Fruit fly (Drosophila melanogaster) whole organism, embryonic: Measurements from ENCODE around the gene Hexo1.
A peak's percentile ranks its signal among the peaks of the same experiment; 100 is the strongest.

Source experiments
- Ada2b ChIP-seq: fragments of 200-800 bp; sonication (Bioruptor generic); IDR thresholded peaks from 2 replicates; pipeline ENCODE4 v1.3.6; 2022; ENCODE audit warnings: missing biosample characterization, missing genetic modification characterization
- BEAF-32 ChIP-seq: fragments of 200-800 bp; sonication (Bioruptor generic); optimal IDR thresholded peaks from 3 replicates; lab custom pipeline; 2017; ENCODE audit warnings: missing biosample characterization, missing genetic modification characterization, mild to moderate bottlenecking, moderate library complexity, missing genetic modification reagents
- Bdp1 ChIP-seq: fragments of 200-800 bp; sonication (Bioruptor generic); optimal IDR thresholded peaks from 3 replicates; lab custom pipeline; 2016; ENCODE audit warnings: missing biosample characterization, missing genetic modification characterization
- CG10543 ChIP-seq: fragments of 200-800 bp; sonication (Bioruptor generic); optimal IDR thresholded peaks from 3 replicates; lab custom pipeline; 2017; ENCODE audit warnings: missing biosample characterization, mild to moderate bottlenecking, missing genetic modification characterization, moderate library complexity
- CG1603 ChIP-seq: fragments of 200-800 bp; sonication (Bioruptor generic); optimal IDR thresholded peaks from 2 replicates; lab custom pipeline; 2019; ENCODE audit warnings: missing biosample characterization, mild to moderate bottlenecking, missing genetic modification characterization, moderate library complexity
- CG18764 ChIP-seq: fragments of 200-800 bp; sonication (Bioruptor generic); optimal IDR thresholded peaks from 3 replicates; lab custom pipeline; 2016; ENCODE audit warnings: missing biosample characterization, missing genetic modification characterization
- CG2678 ChIP-seq: fragments of 200-800 bp; sonication (Bioruptor generic); optimal IDR thresholded peaks from 3 replicates; lab custom pipeline; 2019; ENCODE audit warnings: missing biosample characterization, mild to moderate bottlenecking, missing genetic modification characterization, moderate library complexity
- CG32767 ChIP-seq: fragments of 200-800 bp; sonication (Bioruptor generic); IDR thresholded peaks from 2 replicates; pipeline ENCODE4 v1.3.6; 2022; ENCODE audit warnings: missing biosample characterization, missing genetic modification characterization
- CG32772 ChIP-seq: fragments of 200-800 bp; sonication (Bioruptor generic); IDR thresholded peaks from 2 replicates; pipeline ENCODE4 v1.3.6; 2022; ENCODE audit warnings: missing biosample characterization, missing genetic modification characterization
- CG3726 ChIP-seq: fragments of 200-800 bp; sonication (Bioruptor generic); IDR thresholded peaks from 3 replicates; pipeline ENCODE4, ENCODE4 v1.3.6; 2022; ENCODE audit warnings: missing biosample characterization, missing genetic modification characterization
- CG3995 ChIP-seq: fragments of 200-800 bp; sonication (Bioruptor generic); optimal IDR thresholded peaks from 3 replicates; lab custom pipeline; 2016; ENCODE audit warnings: missing biosample characterization, missing genetic modification characterization
- CG43689 ChIP-seq: fragments of 200-800 bp; sonication (Bioruptor generic); IDR thresholded peaks from 2 replicates; pipeline ENCODE4 v1.3.6; 2022; ENCODE audit warnings: missing biosample characterization, missing genetic modification characterization
- CG7928 ChIP-seq: fragments of 200-800 bp; sonication (Bioruptor generic); optimal IDR thresholded peaks from 2 replicates; lab custom pipeline; 2017; ENCODE audit warnings: missing biosample characterization, mild to moderate bottlenecking, missing genetic modification characterization
- CG7987 ChIP-seq: fragments of 200-800 bp; sonication (Bioruptor generic); optimal IDR thresholded peaks from 2 replicates; lab custom pipeline; 2018; ENCODE audit warnings: missing biosample characterization, mild to moderate bottlenecking, missing genetic modification characterization, moderate library complexity
- CG8924 ChIP-seq: fragments of 200-800 bp; optimal IDR thresholded peaks from 3 replicates; lab custom pipeline; 2019; ENCODE audit warnings: missing biosample characterization, mild to moderate bottlenecking, missing genetic modification characterization, moderate library complexity
- CG8944 ChIP-seq: fragments of 200-800 bp; sonication (Bioruptor generic); optimal IDR thresholded peaks from 3 replicates; lab custom pipeline; 2016; ENCODE audit warnings: missing biosample characterization, missing genetic modification characterization
- CG9876 ChIP-seq: fragments of 200-800 bp; sonication (Bioruptor generic); optimal IDR thresholded peaks from 2 replicates; lab custom pipeline; 2016; ENCODE audit warnings: missing biosample characterization, missing genetic modification characterization
- Dfd ChIP-seq, 2 experiments: fragments of >200 bp; optimal IDR thresholded peaks; 2 replicates each; lab custom pipeline; 2017; ENCODE audit warnings: missing biosample characterization in 2 of 2, missing genetic modification characterization in 2 of 2
- Dll ChIP-seq: fragments of 200-800 bp; sonication (Bioruptor generic); IDR thresholded peaks from 4 replicates; pipeline ENCODE4 v1.3.6; 2022; ENCODE audit warnings: missing biosample characterization, missing genetic modification characterization; ENCODE audit not compliant: partially characterized antibody
- Dref ChIP-seq: fragments of 200-800 bp; sonication (Bioruptor generic); IDR thresholded peaks from 2 replicates; pipeline ENCODE4 v1.3.6; 2022; ENCODE audit warnings: missing biosample characterization, missing genetic modification characterization
- ERR ChIP-seq: fragments of 200-800 bp; sonication (Bioruptor generic); optimal IDR thresholded peaks from 2 replicates; lab custom pipeline; 2016; ENCODE audit warnings: missing biosample characterization, missing genetic modification characterization
- Lpt ChIP-seq: fragments of >200 bp; optimal IDR thresholded peaks from 2 replicates; lab custom pipeline; 2018; ENCODE audit warnings: missing biosample characterization, missing genetic modification characterization
- MBD-R2 ChIP-seq: fragments of 200-800 bp; sonication (Bioruptor generic); IDR thresholded peaks from 2 replicates; pipeline ENCODE4 v1.3.6; 2022; ENCODE audit warnings: missing biosample characterization, missing genetic modification characterization
- MESR4 ChIP-seq: fragments of 200-800 bp; sonication (Bioruptor generic); optimal IDR thresholded peaks from 2 replicates; lab custom pipeline; 2018; ENCODE audit warnings: missing biosample characterization, mild to moderate bottlenecking, missing genetic modification characterization, moderate library complexity
- NC2α ChIP-seq: fragments of 200-800 bp; sonication (Bioruptor generic); optimal IDR thresholded peaks from 2 replicates; lab custom pipeline; 2016; ENCODE audit warnings: missing biosample characterization, missing genetic modification characterization
- NK7.1 ChIP-seq: fragments of 200-800 bp; sonication (Bioruptor generic); optimal IDR thresholded peaks from 3 replicates; lab custom pipeline; 2016; ENCODE audit warnings: missing biosample characterization, missing genetic modification characterization
- Oaz ChIP-seq: fragments of 200-800 bp; sonication (Bioruptor generic); IDR thresholded peaks from 2 replicates; pipeline ENCODE4 v1.3.6; 2022; ENCODE audit warnings: missing biosample characterization, missing genetic modification characterization
- Ptx1 ChIP-seq: fragments of 200-800 bp; sonication (Bioruptor generic); IDR thresholded peaks from 2 replicates; pipeline ENCODE4 v1.3.6; 2022; ENCODE audit warnings: missing biosample characterization, missing genetic modification characterization
- Rx ChIP-seq: fragments of 200-800 bp; sonication (Bioruptor generic); IDR thresholded peaks from 2 replicates; pipeline ENCODE4 v1.3.6; 2022; ENCODE audit warnings: missing biosample characterization, missing genetic modification characterization
- Sox100B ChIP-seq: fragments of 200-800 bp; sonication (Bioruptor generic); optimal IDR thresholded peaks from 3 replicates; lab custom pipeline; 2018; ENCODE audit warnings: missing biosample characterization, mild to moderate bottlenecking, missing genetic modification characterization
- Spps ChIP-seq: fragments of 200-800 bp; sonication (Bioruptor generic); optimal IDR thresholded peaks from 2 replicates; lab custom pipeline; 2018; ENCODE audit warnings: missing biosample characterization, mild to moderate bottlenecking, missing genetic modification characterization
- Trl ChIP-seq, 3 experiments: fragments of >200 bp in 2 of 3; fragments of 200-800 bp in 1 of 3; sonication (Bioruptor generic) in 1 of 3; optimal IDR thresholded peaks; 2 replicates in 1 of 3; 3 replicates in 2 of 3; lab custom pipeline; 2016 to 2017; ENCODE audit warnings: missing biosample characterization in 1 of 3, missing genetic modification characterization in 1 of 3
- az2 ChIP-seq: fragments of 200-800 bp; sonication (Bioruptor generic); optimal IDR thresholded peaks from 3 replicates; lab custom pipeline; 2016; ENCODE audit warnings: missing biosample characterization, missing genetic modification characterization
- cg ChIP-seq: fragments of 200-800 bp; sonication (Bioruptor generic); optimal IDR thresholded peaks from 3 replicates; lab custom pipeline; 2019; ENCODE audit warnings: missing biosample characterization, mild to moderate bottlenecking, missing genetic modification characterization, moderate library complexity
- corto ChIP-seq: fragments of 200-800 bp; sonication (Bioruptor generic); optimal IDR thresholded peaks from 2 replicates; lab custom pipeline; 2016; ENCODE audit warnings: missing biosample characterization, mild to moderate bottlenecking, missing genetic modification characterization, moderate library complexity
- crc ChIP-seq: fragments of 200-800 bp; sonication (Bioruptor generic); optimal IDR thresholded peaks from 2 replicates; lab custom pipeline; 2016; ENCODE audit warnings: missing biosample characterization, missing genetic modification characterization
- crol ChIP-seq: fragments of 200-800 bp; sonication (Bioruptor generic); IDR thresholded peaks from 2 replicates; pipeline ENCODE4 v1.3.6; 2022; ENCODE audit warnings: missing biosample characterization, missing genetic modification characterization
- dati ChIP-seq: fragments of 200-800 bp; sonication (Bioruptor generic); IDR thresholded peaks from 2 replicates; pipeline ENCODE4 v1.3.6; 2022; ENCODE audit warnings: missing biosample characterization, missing genetic modification characterization
- dm ChIP-seq: fragments of 200-800 bp; sonication (Bioruptor generic); optimal IDR thresholded peaks from 3 replicates; lab custom pipeline; 2016; ENCODE audit warnings: missing biosample characterization, missing genetic modification characterization
- gcm ChIP-seq: fragments of 200-800 bp; sonication (Bioruptor generic); optimal IDR thresholded peaks from 2 replicates; lab custom pipeline; 2019; ENCODE audit warnings: missing biosample characterization, mild to moderate bottlenecking, missing genetic modification characterization, moderate library complexity
- gfzf ChIP-seq: fragments of 200-800 bp; sonication (Bioruptor generic); optimal IDR thresholded peaks from 2 replicates; lab custom pipeline; 2016; ENCODE audit warnings: missing biosample characterization, mild to moderate bottlenecking, missing genetic modification characterization, moderate library complexity
- her ChIP-seq: fragments of 200-800 bp; sonication (Bioruptor generic); optimal IDR thresholded peaks from 2 replicates; lab custom pipeline; 2016; ENCODE audit warnings: missing biosample characterization, missing genetic modification characterization
- ind ChIP-seq: fragments of 200-800 bp; sonication (Bioruptor generic); optimal IDR thresholded peaks from 3 replicates; lab custom pipeline; 2016; ENCODE audit warnings: missing biosample characterization, missing genetic modification characterization
- inv ChIP-seq: fragments of 200-800 bp; sonication (Bioruptor generic); IDR thresholded peaks from 2 replicates; pipeline ENCODE4 v1.3.6; 2022; ENCODE audit warnings: missing biosample characterization, missing genetic modification characterization; ENCODE audit not compliant: partially characterized antibody
- nerfin-2 ChIP-seq: fragments of 200-800 bp; sonication (Bioruptor generic); IDR thresholded peaks from 2 replicates; pipeline ENCODE4 v1.3.6; 2022; ENCODE audit warnings: missing biosample characterization, missing genetic modification characterization; ENCODE audit not compliant: partially characterized antibody
- nom ChIP-seq: fragments of 200-800 bp; sonication (Bioruptor generic); optimal IDR thresholded peaks from 2 replicates; lab custom pipeline; 2017; ENCODE audit warnings: missing biosample characterization, missing genetic modification characterization, mild to moderate bottlenecking, moderate library complexity, missing genetic modification reagents
- org-1 ChIP-seq: fragments of 200-800 bp; sonication (Bioruptor generic); optimal IDR thresholded peaks from 2 replicates; lab custom pipeline; 2017; ENCODE audit warnings: missing biosample characterization, missing genetic modification characterization
- ro ChIP-seq: fragments of 200-800 bp; sonication (Bioruptor generic); IDR thresholded peaks from 2 replicates; pipeline ENCODE4 v1.3.6; 2022; ENCODE audit warnings: missing biosample characterization, missing genetic modification characterization
- stc ChIP-seq: fragments of 200-800 bp; sonication (Bioruptor generic); IDR thresholded peaks from 2 replicates; pipeline ENCODE4 v1.3.6; 2022; ENCODE audit warnings: missing biosample characterization, missing genetic modification characterization
- vfl ChIP-seq: fragments of 200-800 bp; sonication (Bioruptor generic); optimal IDR thresholded peaks from 2 replicates; lab custom pipeline; 2016; ENCODE audit warnings: missing biosample characterization, missing genetic modification characterization

Gene Hexo1

dm6 chr3L:4259102-4259558 is 29.3 kb upstream of the Hexo1 start, which contains the start of the genes CG15011 and CG1309 (continued):
- peak; percentile 59 for TF ChIP-seq Rx
- peak; percentile 76 for TF ChIP-seq Ada2b (GFP tag; lab: Robert Waterston, UW)
- TF ChIP-seq MBD-R2 (GFP tag; lab: Robert Waterston, UW) = peak; percentile 97
- peak; percentile 77 for TF ChIP-seq gcm (GFP tag; lab: Kevin White, UChicago)
- TF ChIP-seq crol (GFP tag; lab: Robert Waterston, UW) = peak; percentile 16; the same call in 1 of the 2 replicates
- peak; percentile 23 for TF ChIP-seq gfzf (GFP tag; lab: Kevin White, UChicago)
- peak; percentile 63 for TF ChIP-seq CG3995 (GFP tag; lab: Kevin White, UChicago)
- no peak for TF ChIP-seq dati (GFP tag; lab: Robert Waterston, UW)
- peak; percentile 81 for TF ChIP-seq CG32772
- no peak for TF ChIP-seq Dref (GFP tag; lab: Robert Waterston, UW)
- TF ChIP-seq Trl (optimal IDR thresholded peaks at IDR 0.05; lab: Kevin White, UChicago) = no peak
- peak; percentile 82 for TF ChIP-seq Trl (GFP tag; optimal IDR thresholded peaks at IDR 0.05; lab: Kevin White, UChicago)
- TF ChIP-seq her = peak; percentile 66
- TF ChIP-seq CG43689 (GFP tag; lab: Robert Waterston, UW) = 0 out of 2 replicates have a peak, but pooled peaks have one; percentile 29
- TF ChIP-seq BEAF-32 (GFP tag; lab: Kevin White, UChicago) = peak; percentile 63
- no peak for TF ChIP-seq Dfd (GFP tag; optimal IDR thresholded peaks at IDR 0.05; lab: Kevin White, UChicago)
- peak; percentile 75 for TF ChIP-seq CG18764 (GFP tag; lab: Kevin White, UChicago)
- TF ChIP-seq Oaz (GFP tag; lab: Robert Waterston, UW) = 0 out of 2 replicates have a peak, but pooled peaks have one; percentile 34
- peak; percentile 59; the same call in 2 of the 4 replicates for TF ChIP-seq Dll (GFP tag; lab: Robert Waterston, UW)
- peak; percentile 82 for TF ChIP-seq dm (GFP tag; lab: Kevin White, UChicago)
- peak; percentile 73 for TF ChIP-seq Spps
- peak; percentile 75 for TF ChIP-seq vfl (GFP tag; lab: Kevin White, UChicago)
- peak; percentile 84 for TF ChIP-seq CG8924 (tag; lab: Kevin White, UChicago)
- TF ChIP-seq inv (GFP tag; lab: Robert Waterston, UW) = peak; percentile 39; the same call in 1 of the 2 replicates
- peak; percentile 64; the same call in 2 of the 3 replicates for TF ChIP-seq CG3726 (GFP tag; lab: Robert Waterston, UW)
- TF ChIP-seq ro (GFP tag; lab: Robert Waterston, UW) = no peak
- peak; percentile 49 for TF ChIP-seq ERR (GFP tag; lab: Kevin White, UChicago)
- peak; percentile 88 for TF ChIP-seq CG1603
- TF ChIP-seq cg (GFP tag; lab: Kevin White, UChicago) = no peak
- peak; percentile 76 for TF ChIP-seq CG9876
- TF ChIP-seq crc (GFP tag; lab: Kevin White, UChicago) = peak; percentile 63
- TF ChIP-seq Lpt (GFP tag; lab: Kevin White, UChicago) = no peak
- TF ChIP-seq CG32767 (GFP tag; lab: Robert Waterston, UW) = peak; percentile 96
- peak; percentile 45 for TF ChIP-seq CG7987 (GFP tag; lab: Kevin White, UChicago)
- peak; percentile 89 for TF ChIP-seq Ptx1
- TF ChIP-seq Bdp1 (GFP tag; lab: Kevin White, UChicago) = peak; percentile 76
- TF ChIP-seq CG7928 = peak; percentile 100
- TF ChIP-seq CG2678 (tag; lab: Kevin White, UChicago) = peak; percentile 87
- TF ChIP-seq Sox100B (GFP tag; lab: Kevin White, UChicago) = peak; percentile 76
- TF ChIP-seq nom (GFP tag; lab: Kevin White, UChicago) = peak; percentile 60
- peak; percentile 87 for TF ChIP-seq CG10543 (GFP tag; lab: Kevin White, UChicago)
- TF ChIP-seq MESR4 (GFP tag; lab: Kevin White, UChicago) = peak; percentile 63
- peak; percentile 23 for TF ChIP-seq org-1 (GFP tag; lab: Kevin White, UChicago)
- TF ChIP-seq NK7.1 (GFP tag; lab: Kevin White, UChicago) = peak; percentile 79
- no peak for TF ChIP-seq corto (GFP tag; lab: Kevin White, UChicago)
- TF ChIP-seq CG8944 (GFP tag; lab: Kevin White, UChicago) = peak; percentile 75
- no peak for TF ChIP-seq nerfin-2 (GFP tag; lab: Robert Waterston, UW)
- TF ChIP-seq NC2α = peak; percentile 67
- TF ChIP-seq stc (GFP tag; lab: Robert Waterston, UW) = no peak
- TF ChIP-seq az2 = peak; percentile 81
- TF ChIP-seq ind = peak; percentile 90
